Worm (Caenorhabditis elegans): ENCODE results near the gene F14H3.5.
A peak's percentile ranks its signal among the peaks of the same experiment; 100 is the strongest.

F14H3.5 gene

ce11 chrV:16094284-16094683 lies 37.4 kb upstream of the F14H3.5 start, which contains the start of gene F22B8.7:
F22B8.7 (plus strand) TSS chrV:16094584.
- TF ChIP-seq pha-4 (tag; optimal IDR thresholded peaks at IDR 0.05) (no peak), nfya-1 (tag; optimal IDR thresholded peaks at IDR 0.05) (no peak), hlh-30 (tag; optimal IDR thresholded peaks at IDR 0.05; ENCODE audit: insufficient read depth) (no peak), fkh-6 (tag; optimal IDR thresholded peaks at IDR 0.05) (no peak), zip-5 (tag; optimal IDR thresholded peaks at IDR 0.05) (no peak), mec-3 (tag; optimal IDR thresholded peaks at IDR 0.05; ENCODE audit: borderline replicate concordance) (no peak), pat-9 (tag; optimal IDR thresholded peaks at IDR 0.05) (no peak), sox-4 (tag; optimal IDR thresholded peaks at IDR 0.05) (no peak)

ce11 chrV:16090685-16091084 lies 33.8 kb upstream of the F14H3.5 start, which contains the start of gene F22B8.3:
F22B8.3 (plus strand) TSS chrV:16090985.
- TF ChIP-seq ceh-24 (tag; optimal IDR thresholded peaks at IDR 0.05) (no peak), K09A11.1 (tag; optimal IDR thresholded peaks at IDR 0.05; ENCODE audit: insufficient read depth) (no peak), ceh-34 (tag; optimal IDR thresholded peaks at IDR 0.05) (no peak), ceh-45 (GFP tag; IDR thresholded peaks at IDR 0.05) (no peak), ceh-9 (tag; optimal IDR thresholded peaks at IDR 0.05) (no peak), lim-6 (tag; optimal IDR thresholded peaks at IDR 0.05) (no peak), odd-2 (tag; optimal IDR thresholded peaks at IDR 0.05) (no peak), gmeb-2 (tag; optimal IDR thresholded peaks at IDR 0.05) (no peak), ceh-6 (GFP tag; optimal IDR thresholded peaks at IDR 0.05) (no peak), unc-86 (tag; optimal IDR thresholded peaks at IDR 0.05) (no peak)

- TF ChIP-seq ceh-19 (GFP tag; optimal IDR thresholded peaks at IDR 0.05) (no peak), ttx-3 (tag; optimal IDR thresholded peaks at IDR 0.05) (no peak), lim-6 (tag; optimal IDR thresholded peaks at IDR 0.05) (no peak), mec-3 (tag; optimal IDR thresholded peaks at IDR 0.05; ENCODE audit: borderline replicate concordance) (no peak), unc-55 (GFP tag; optimal IDR thresholded peaks at IDR 0.05) (no peak), hlh-13 (GFP tag; optimal IDR thresholded peaks at IDR 0.05) (no peak), C38D4.7 (GFP tag; optimal IDR thresholded peaks at IDR 0.05) (no peak), elt-2 (tag; optimal IDR thresholded peaks at IDR 0.05) (no peak), fkh-6 (tag; optimal IDR thresholded peaks at IDR 0.05) (no peak), ceh-34 (tag; optimal IDR thresholded peaks at IDR 0.05) (no peak), pha-4 (tag; optimal IDR thresholded peaks at IDR 0.05) (no peak), K09A11.1 (tag; optimal IDR thresholded peaks at IDR 0.05; ENCODE audit: insufficient read depth) (no peak), zip-5 (tag; optimal IDR thresholded peaks at IDR 0.05) (no peak)
Observed at ce11 chrV:16080678-16081077, 23.8 kb upstream of the F14H3.5 start.

ce11 chrV:16080039-16080438 lies 23.2 kb upstream of the F14H3.5 start:
- TF ChIP-seq sox-4 (tag; optimal IDR thresholded peaks at IDR 0.05) (no peak), elt-2 (tag; optimal IDR thresholded peaks at IDR 0.05) (peak; percentile 41), pros-1 (tag; optimal IDR thresholded peaks at IDR 0.05) (no peak)

ce11 chrV:16075250-16075709 lies 18.4 kb upstream of the F14H3.5 start, which contains the start of the genes F14H3.12 and srj-29:
F14H3.12 (minus strand) TSS chrV:16075323.
srj-29 (plus strand) TSS chrV:16075659.
- no peak for TF ChIP-seq hlh-13 (GFP tag; optimal IDR thresholded peaks at IDR 0.05)
- TF ChIP-seq ceh-18 (tag; optimal IDR thresholded peaks at IDR 0.05): no peak
- no peak for TF ChIP-seq ets-4 (tag; optimal IDR thresholded peaks at IDR 0.05)
- no peak for TF ChIP-seq ceh-6 (GFP tag; optimal IDR thresholded peaks at IDR 0.05)
- no peak for TF ChIP-seq K02D7.2 (tag; optimal IDR thresholded peaks at IDR 0.05)
- no peak for TF ChIP-seq lim-6 (tag; optimal IDR thresholded peaks at IDR 0.05)
- no peak for TF ChIP-seq che-1 (tag; optimal IDR thresholded peaks at IDR 0.05)
- TF ChIP-seq hlh-8 (tag; optimal IDR thresholded peaks at IDR 0.05): no peak
- no peak for TF ChIP-seq ceh-45 (GFP tag; IDR thresholded peaks at IDR 0.05)
- TF ChIP-seq pag-3 (tag; optimal IDR thresholded peaks at IDR 0.05; ENCODE audit: borderline replicate concordance): no peak
- TF ChIP-seq ceh-19 (GFP tag; optimal IDR thresholded peaks at IDR 0.05): no peak
- no peak for TF ChIP-seq eyg-1 (tag; optimal IDR thresholded peaks at IDR 0.05)
- TF ChIP-seq ceh-31 (tag; optimal IDR thresholded peaks at IDR 0.05): no peak
- no peak for TF ChIP-seq ceh-30 (tag; optimal IDR thresholded peaks at IDR 0.05)
- no peak for TF ChIP-seq ama-1 (optimal IDR thresholded peaks at IDR 0.05)
- no peak for TF ChIP-seq dve-1 (tag; optimal IDR thresholded peaks at IDR 0.05)
- no peak for TF ChIP-seq zip-5 (tag; optimal IDR thresholded peaks at IDR 0.05)
- TF ChIP-seq mec-3 (tag; optimal IDR thresholded peaks at IDR 0.05; ENCODE audit: borderline replicate concordance): no peak
- no peak for TF ChIP-seq ref-2 (tag; optimal IDR thresholded peaks at IDR 0.05)
